Worm (Caenorhabditis elegans) whole organism, L3 larva: ENCODE results near the gene ceh-81.
"Not testable (repeated sequence)": the region's sequence is repeated elsewhere in the genome, so short reads cannot be mapped to it uniquely, and the experiment has no call there.

Experiments
- ZK546.5 ChIP-seq: sonication (generic microtip); optimal IDR thresholded peaks from 2 replicates; lab custom pipeline; 2017; ENCODE audit warnings: missing biosample characterization, missing genetic modification characterization
- ama-1 ChIP-seq: fragments of 150-350 bp; optimal IDR thresholded peaks from 2 replicates; lab custom pipeline; 2018
- ceh-82 ChIP-seq: fragments of 150-350 bp; optimal IDR thresholded peaks from 2 replicates; lab custom pipeline; 2014; ENCODE audit warnings: missing biosample characterization, missing genetic modification characterization
- eor-1 ChIP-seq, 2 experiments: fragments of 150-350 bp; optimal IDR thresholded peaks; 2 replicates each; lab custom pipeline; 2014 to 2018; ENCODE audit warnings: missing biosample characterization in 2 of 2, missing genetic modification characterization in 2 of 2
- mdl-1 ChIP-seq: fragments of 150-350 bp; optimal IDR thresholded peaks from 2 replicates; lab custom pipeline; 2014; ENCODE audit warnings: missing biosample characterization, missing genetic modification characterization
- nhr-12 ChIP-seq: fragments of 150-350 bp; optimal IDR thresholded peaks from 2 replicates; lab custom pipeline; 2014; ENCODE audit warnings: missing biosample characterization, missing genetic modification characterization
- nhr-77 ChIP-seq: fragments of 150-350 bp; optimal IDR thresholded peaks from 2 replicates; lab custom pipeline; 2014; ENCODE audit warnings: missing biosample characterization, missing genetic modification characterization
- skn-1 ChIP-seq: fragments of 150-350 bp; optimal IDR thresholded peaks from 2 replicates; lab custom pipeline; 2014; ENCODE audit warnings: missing biosample characterization, missing genetic modification characterization

DNA sequence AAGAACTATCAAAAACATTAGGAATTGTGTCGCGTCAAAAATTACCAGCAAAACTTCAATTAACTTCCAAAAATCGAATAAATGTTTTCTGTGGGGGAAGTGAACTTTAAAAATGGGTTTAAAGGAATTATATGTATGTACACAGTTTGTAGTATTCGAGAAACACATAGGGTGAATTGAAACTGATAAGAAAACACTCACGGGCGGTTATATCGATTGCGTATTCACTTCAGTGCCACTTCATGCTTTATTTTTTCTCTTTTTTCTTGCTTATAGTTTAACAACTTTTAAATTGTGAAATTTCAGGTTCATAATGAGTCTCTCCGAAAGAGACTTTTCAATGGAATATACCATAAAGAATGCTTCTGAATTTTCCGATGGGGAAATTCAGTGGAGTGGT is 45.0 kb downstream of the ceh-81 start, which contains the start of gene F36H5.14:
- not testable (repeated sequence) for TF ChIP-seq ceh-82; eor-1 (tag; optimal IDR thresholded peaks at IDR 0.05; lab: Kevin White, UChicago); nhr-12 (tag; lab: Kevin White, UChicago); ama-1; skn-1 (tag; lab: Kevin White, UChicago); mdl-1; ZK546.5 (tag; lab: Kevin White, UChicago); nhr-77 (tag; lab: Kevin White, UChicago)
